Fruit fly (Drosophila melanogaster): ENCODE measurements around the gene CG6959.

dm6 chr3R:11776068-11776767 is 93.0 kb downstream of the CG6959 start:
- TF ChIP-seq CG8319 (GFP tag; optimal IDR thresholded peaks at IDR 0.05) (no peak), Sox15 (GFP tag; optimal IDR thresholded peaks at IDR 0.05) (no peak), Eip93F (GFP tag; optimal IDR thresholded peaks at IDR 0.05) (no peak), Hr38 (GFP tag; optimal IDR thresholded peaks at IDR 0.05) (no peak), Gug (GFP tag; IDR thresholded peaks at IDR 0.05) (no peak), CG31627 (GFP tag; optimal IDR thresholded peaks at IDR 0.05) (no peak), eg (GFP tag; IDR thresholded peaks at IDR 0.05) (no peak), lz (GFP tag; optimal IDR thresholded peaks at IDR 0.05) (no peak), cyc (GFP tag; optimal IDR thresholded peaks at IDR 0.05) (no peak), salr (GFP tag; optimal IDR thresholded peaks at IDR 0.05) (no peak), OdsH (GFP tag; optimal IDR thresholded peaks at IDR 0.05) (no peak)

Measured in whole organism, prepupa.